Fruit fly (Drosophila melanogaster): Measurements from ENCODE around the gene CG46448.

Gene CG46448

dm6 chr2L:2373818-2374746 is 17.4 kb upstream of the CG46448 start, which contains the start of the genes CG3609 and CG15390 (continued):
- peak; percentile 69 for TF ChIP-seq CG11504 (tag; optimal IDR thresholded peaks at IDR 0.05)
- peak; percentile 69 for TF ChIP-seq MTF-1 (GFP tag; optimal IDR thresholded peaks at IDR 0.05; ENCODE audit: borderline replicate concordance)
- no peak for TF ChIP-seq dimm (GFP tag; IDR thresholded peaks at IDR 0.05)
- TF ChIP-seq cg (GFP tag; optimal IDR thresholded peaks at IDR 0.05), result peak; percentile 52
- TF ChIP-seq Spps (tag; optimal IDR thresholded peaks at IDR 0.05), result no peak
- TF ChIP-seq stwl (tag; optimal IDR thresholded peaks at IDR 0.05), result peak; percentile 25
- no peak for TF ChIP-seq hth (optimal IDR thresholded peaks at IDR 0.05)
- peak; percentile 77 for TF ChIP-seq CG17612 (GFP tag; IDR thresholded peaks at IDR 0.05)
- no peak for TF ChIP-seq h (optimal IDR thresholded peaks at IDR 0.05)
- TF ChIP-seq CG17568 (GFP tag; optimal IDR thresholded peaks at IDR 0.05), result peak; percentile 79
- TF ChIP-seq slp2 (GFP tag; optimal IDR thresholded peaks at IDR 0.05), result peak; percentile 69
- TF ChIP-seq CG1529 (GFP tag; optimal IDR thresholded peaks at IDR 0.05), result peak; percentile 23
- TF ChIP-seq CG2199 (GFP tag; IDR thresholded peaks at IDR 0.05), result peak; percentile 61; the same call in 2 of the 3 replicates
- peak; percentile 1 for TF ChIP-seq CG6683 (GFP tag; optimal IDR thresholded peaks at IDR 0.05)
- TF ChIP-seq sens (GFP tag), result peak; percentile 97
- TF ChIP-seq H2.0 (GFP tag; IDR thresholded peaks at IDR 0.05), result peak; percentile 79
- peak in 1 of 3 experiments; percentile 46 for TF ChIP-seq lola (GFP tag; optimal IDR thresholded peaks at IDR 0.05)
- TF ChIP-seq hbn (GFP tag; IDR thresholded peaks at IDR 0.05; ENCODE audit: partially characterized antibody), result peak; percentile 32; the same call in 1 of the 2 replicates
- peak; percentile 95 for TF ChIP-seq dm (GFP tag; optimal IDR thresholded peaks at IDR 0.05)
- peak; percentile 69 for TF ChIP-seq wek (GFP tag; optimal IDR thresholded peaks at IDR 0.05)
- peak; percentile 92 for TF ChIP-seq zfh1 (GFP tag; IDR thresholded peaks at IDR 0.05)
- TF ChIP-seq Fer2 (tag; optimal IDR thresholded peaks at IDR 0.05), result peak; percentile 42
- peak; percentile 44; the same call in 1 of the 3 replicates for TF ChIP-seq gce (GFP tag; IDR thresholded peaks at IDR 0.05)
- TF ChIP-seq ci (GFP tag; IDR thresholded peaks at IDR 0.05), result peak; percentile 92
- peak; percentile 76 for TF ChIP-seq CG4820 (GFP tag; optimal IDR thresholded peaks at IDR 0.05)
- TF ChIP-seq CG16815 (GFP tag; optimal IDR thresholded peaks at IDR 0.05), result peak; percentile 48
- TF ChIP-seq D19A (tag; optimal IDR thresholded peaks at IDR 0.05), result peak; percentile 53
- peak; percentile 87 for TF ChIP-seq CG1603 (tag; optimal IDR thresholded peaks at IDR 0.05)
- no peak for TF ChIP-seq Dip2 (GFP tag; IDR thresholded peaks at IDR 0.05)
- TF ChIP-seq bowl (GFP tag; IDR thresholded peaks at IDR 0.05), result peak; percentile 29; the same call in 1 of the 2 replicates
- peak; percentile 79 for TF ChIP-seq sqz (GFP tag; optimal IDR thresholded peaks at IDR 0.05)
- peak; percentile 54 for TF ChIP-seq gcm (GFP tag; optimal IDR thresholded peaks at IDR 0.05)
- TF ChIP-seq CG8290 (GFP tag; optimal IDR thresholded peaks at IDR 0.05), result peak; percentile 78
- TF ChIP-seq CG8290 (tag; optimal IDR thresholded peaks at IDR 0.05), result peak; percentile 8 to 99
- TF ChIP-seq Hr78 (GFP tag; optimal IDR thresholded peaks at IDR 0.05), result peak in 1 of 2 experiments; percentile 39
- TF ChIP-seq Myb (GFP tag; optimal IDR thresholded peaks at IDR 0.05), result peak; percentile 81
- TF ChIP-seq Oaz (GFP tag; IDR thresholded peaks at IDR 0.05), result peak; percentile 39
- peak; percentile 51 for TF ChIP-seq slou (GFP tag; optimal IDR thresholded peaks at IDR 0.05)
- peak; percentile 45 for TF ChIP-seq CG7928 (GFP tag; optimal IDR thresholded peaks at IDR 0.05)
- peak; percentile 65 for TF ChIP-seq CG14965 (GFP tag; optimal IDR thresholded peaks at IDR 0.05; ENCODE audit: borderline replicate concordance)
- peak; percentile 81 for TF ChIP-seq CG10462 (GFP tag; optimal IDR thresholded peaks at IDR 0.05)
- TF ChIP-seq CG4854 (GFP tag; optimal IDR thresholded peaks at IDR 0.05), result peak; percentile 73
- peak; percentile 55 for TF ChIP-seq twi (tag; optimal IDR thresholded peaks at IDR 0.05)
- TF ChIP-seq CG3838 (GFP tag; optimal IDR thresholded peaks at IDR 0.05), result peak; percentile 9
- no peak for TF ChIP-seq sc (optimal IDR thresholded peaks at IDR 0.05)
- TF ChIP-seq sc (GFP tag; optimal IDR thresholded peaks at IDR 0.05), result no peak
- TF ChIP-seq Ravus (GFP tag; IDR thresholded peaks at IDR 0.05), result no peak; the same call in 1 of the 2 replicates
- peak; percentile 56 for TF ChIP-seq CG2875 (GFP tag; optimal IDR thresholded peaks at IDR 0.05)
- peak; percentile 97 for TF ChIP-seq gro (GFP tag; optimal IDR thresholded peaks at IDR 0.05)

Measured in whole organism, embryonic.